Worm (Caenorhabditis elegans) whole organism, L1 larva: ENCODE results near the gene T23E7.2.

Source experiments
- ceh-90 ChIP-seq: sonication (generic microtip); optimal IDR thresholded peaks from 2 replicates; lab custom pipeline; 2016; ENCODE audit warnings: missing genetic modification characterization, missing compliant biosample characterization
- egl-27 ChIP-seq, 2 experiments: fragments of 150-350 bp in 1 of 2; sonication (generic microtip); optimal IDR thresholded peaks; 3 replicates each; lab custom pipeline; 2017 to 2018; ENCODE audit warnings: missing biosample characterization in 2 of 2, missing genetic modification characterization in 2 of 2, missing genetic modification reagents in 2 of 2
- fos-1 ChIP-seq: fragments of 150-350 bp; optimal IDR thresholded peaks from 2 replicates; lab custom pipeline; 2014; ENCODE audit warnings: missing biosample characterization, missing genetic modification characterization
- nhr-19 ChIP-seq: fragments of 200-800 bp; sonication (Bioruptor generic); conservative IDR thresholded peaks from 2 replicates; pipeline ENCODE4 v1.3.6; 2022; ENCODE audit warnings: missing genetic modification characterization, missing compliant biosample characterization
- pag-3 ChIP-seq: sonication (generic microtip); optimal IDR thresholded peaks from 2 replicates; lab custom pipeline; 2017; ENCODE audit warnings: missing genetic modification characterization, mild to moderate bottlenecking, missing compliant biosample characterization, antibody characterized with exemption, borderline replicate concordance; ENCODE audit not compliant: insufficient read depth
- tlp-1 ChIP-seq: fragments of 150-350 bp; optimal IDR thresholded peaks from 2 replicates; lab custom pipeline; 2014; ENCODE audit warnings: missing biosample characterization, missing genetic modification characterization
- ztf-11 ChIP-seq, 2 experiments: sonication (generic microtip); optimal IDR thresholded peaks; 2 replicates each; lab custom pipeline; 2016 to 2017; ENCODE audit warnings: missing genetic modification characterization in 2 of 2, missing biosample characterization in 1 of 2, missing compliant biosample characterization in 1 of 2
- ztf-4 ChIP-seq: fragments of 150-350 bp; optimal IDR thresholded peaks from 2 replicates; lab custom pipeline; 2014; ENCODE audit warnings: missing biosample characterization, missing genetic modification characterization

DNA sequence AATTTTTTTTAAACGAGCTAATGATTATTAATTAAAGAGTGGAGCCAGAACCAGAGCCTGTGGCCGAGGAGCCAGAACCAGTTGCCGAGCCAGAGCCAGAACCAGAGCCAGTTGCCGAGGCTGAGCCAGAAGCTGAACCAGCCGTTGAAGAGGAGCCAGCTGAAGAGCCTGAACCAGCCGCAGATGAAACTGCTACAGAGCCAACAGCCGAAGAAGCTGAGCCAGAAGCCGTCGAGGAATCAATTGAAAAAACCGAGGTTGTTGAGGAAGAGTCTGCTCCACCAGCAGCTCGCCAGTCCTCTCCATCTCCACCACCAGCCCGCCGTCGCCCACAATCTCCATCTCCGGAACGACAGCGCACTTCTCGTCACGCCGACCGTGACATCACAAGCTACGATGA is 4.9 kb downstream of the T23E7.2 start:
- TF ChIP-seq ztf-11 (tag; optimal IDR thresholded peaks at IDR 0.05; lab: Kevin White, UChicago) (no peak), tlp-1 (tag; lab: Kevin White, UChicago) (no peak), egl-27 (tag; optimal IDR thresholded peaks at IDR 0.05; lab: Kevin White, UChicago) (no peak), pag-3 (tag; lab: Kevin White, UChicago) (no peak), fos-1 (tag; lab: Kevin White, UChicago) (no peak), ceh-90 (tag; lab: Kevin White, UChicago) (no peak), nhr-19 (GFP tag; lab: Robert Waterston, UW) (no peak), ztf-4 (tag; lab: Kevin White, UChicago) (no peak)
